Fruit fly (Drosophila melanogaster): ENCODE measurements around the gene CG16727.

CG16727 gene

dm6 chr3R:19623606-19624005 is 10.4 kb downstream of the CG16727 start:
- TF ChIP-seq dsf (GFP tag; optimal IDR thresholded peaks at IDR 0.05; ENCODE audit: borderline replicate concordance) (no peak), Sp1 (GFP tag; optimal IDR thresholded peaks at IDR 0.05) (peak; percentile 36), psq (GFP tag; optimal IDR thresholded peaks at IDR 0.05) (peak; percentile 14), Abd-B (GFP tag; optimal IDR thresholded peaks at IDR 0.05) (no peak), fru (GFP tag; optimal IDR thresholded peaks at IDR 0.05) (peak; percentile 48), HLH106 (tag; optimal IDR thresholded peaks at IDR 0.05) (peak; percentile 50), ey (GFP tag; optimal IDR thresholded peaks at IDR 0.05) (peak; percentile 34), sage (GFP tag; optimal IDR thresholded peaks at IDR 0.05) (peak; percentile 40), OdsH (GFP tag; optimal IDR thresholded peaks at IDR 0.05) (peak; percentile 26), br (GFP tag; optimal IDR thresholded peaks at IDR 0.05) (peak; percentile 35), CG32264 (GFP tag; optimal IDR thresholded peaks at IDR 0.05) (peak; percentile 4), rgr (GFP tag; optimal IDR thresholded peaks at IDR 0.05) (peak; percentile 41), foxo (GFP tag; optimal IDR thresholded peaks at IDR 0.05) (peak in 1 of 2 experiments; percentile 60), N (GFP tag; optimal IDR thresholded peaks at IDR 0.05) (no peak), GATAd (GFP tag; optimal IDR thresholded peaks at IDR 0.05) (no peak), Rel (GFP tag; optimal IDR thresholded peaks at IDR 0.05) (no peak), Rel (tag; optimal IDR thresholded peaks at IDR 0.05) (no peak), h (GFP tag; optimal IDR thresholded peaks at IDR 0.05) (peak; percentile 37)

- TF ChIP-seq Dif (GFP tag; optimal IDR thresholded peaks at IDR 0.05; ENCODE audit: partially characterized antibody) = peak; percentile 19
- no peak for TF ChIP-seq fru (GFP tag; optimal IDR thresholded peaks at IDR 0.05)
Observed at dm6 chr3R:19624482-19624881, 11.3 kb downstream of the CG16727 start.

dm6 chr3R:19625300-19626230 is 12.4 kb downstream of the CG16727 start:
- TF ChIP-seq Myc (optimal IDR thresholded peaks at IDR 0.05) = no peak
- no peak for TF ChIP-seq dmrt93B (GFP tag; optimal IDR thresholded peaks at IDR 0.05)
- no peak for TF ChIP-seq pan (optimal IDR thresholded peaks at IDR 0.05)
- no peak for TF ChIP-seq sv (GFP tag; optimal IDR thresholded peaks at IDR 0.05)
- TF ChIP-seq CG9705 (GFP tag; optimal IDR thresholded peaks at IDR 0.05) = no peak
- no peak for TF ChIP-seq CrebA (GFP tag; optimal IDR thresholded peaks at IDR 0.05; ENCODE audit: borderline replicate concordance)
- TF ChIP-seq dsf (GFP tag; optimal IDR thresholded peaks at IDR 0.05; ENCODE audit: borderline replicate concordance) = no peak
- TF ChIP-seq psq (GFP tag; optimal IDR thresholded peaks at IDR 0.05) = no peak
- TF ChIP-seq rgr (GFP tag; optimal IDR thresholded peaks at IDR 0.05) = no peak
- no peak for TF ChIP-seq brk (GFP tag; optimal IDR thresholded peaks at IDR 0.05)
- no peak for TF ChIP-seq tai (GFP tag; optimal IDR thresholded peaks at IDR 0.05)
- no peak for TF ChIP-seq Sp1 (GFP tag; optimal IDR thresholded peaks at IDR 0.05)
- no peak for TF ChIP-seq ey (GFP tag; optimal IDR thresholded peaks at IDR 0.05)
- no peak for TF ChIP-seq fru (GFP tag; optimal IDR thresholded peaks at IDR 0.05)
- no peak for TF ChIP-seq lola (GFP tag; optimal IDR thresholded peaks at IDR 0.05)
- no peak for TF ChIP-seq Jra (GFP tag; optimal IDR thresholded peaks at IDR 0.05)
- TF ChIP-seq Abd-B (GFP tag; optimal IDR thresholded peaks at IDR 0.05) = no peak

- TF ChIP-seq sage (GFP tag; optimal IDR thresholded peaks at IDR 0.05) = no peak
- no peak for TF ChIP-seq Abd-B (GFP tag; optimal IDR thresholded peaks at IDR 0.05)
- TF ChIP-seq jim (GFP tag; optimal IDR thresholded peaks at IDR 0.05) = no peak
- no peak for TF ChIP-seq Mio (GFP tag; optimal IDR thresholded peaks at IDR 0.05)
- TF ChIP-seq pan (optimal IDR thresholded peaks at IDR 0.05) = peak; percentile 26
- no peak for TF ChIP-seq lola (GFP tag; optimal IDR thresholded peaks at IDR 0.05)
- TF ChIP-seq HLH106 (tag; optimal IDR thresholded peaks at IDR 0.05) = no peak
- TF ChIP-seq dl (GFP tag; optimal IDR thresholded peaks at IDR 0.05; ENCODE audit: insufficient read depth in 1 of 2, partially characterized antibody in 2 of 2) = no peak
Observed at dm6 chr3R:19627792-19628522, 14.8 kb downstream of the CG16727 start.
